Fruit fly (Drosophila melanogaster): ENCODE measurements around the gene Vps45.

Vps45 gene

dm6 chr3R:9533181-9534124 lies 30.3 kb upstream of the Vps45 start (continued):
- peak; percentile 95 for TF ChIP-seq Asciz (GFP tag; optimal IDR thresholded peaks at IDR 0.05)
- TF ChIP-seq Kr (GFP tag; optimal IDR thresholded peaks at IDR 0.05), result no peak
- TF ChIP-seq repo (GFP tag; optimal IDR thresholded peaks at IDR 0.05), result peak; percentile 82
- no peak for TF ChIP-seq pan (optimal IDR thresholded peaks at IDR 0.05)
- peak in 1 of 2 experiments; percentile 86 for TF ChIP-seq pan (GFP tag; optimal IDR thresholded peaks at IDR 0.05 in 1 of 2, IDR thresholded peaks at IDR 0.05 in 1 of 2)
- no peak; the same call in 1 of the 2 replicates for TF ChIP-seq CG13287 (GFP tag; IDR thresholded peaks at IDR 0.05; ENCODE audit: partially characterized antibody)
- TF ChIP-seq E2f2 (GFP tag; IDR thresholded peaks at IDR 0.05), result peak; percentile 73
- peak; percentile 83 for TF ChIP-seq sisA (GFP tag; IDR thresholded peaks at IDR 0.05)
- TF ChIP-seq sqz (GFP tag; optimal IDR thresholded peaks at IDR 0.05), result peak; percentile 91
- TF ChIP-seq ase (GFP tag; IDR thresholded peaks at IDR 0.05), result peak; percentile 79; the same call in 2 of the 3 replicates
- peak; percentile 87 for TF ChIP-seq CG1647 (GFP tag; optimal IDR thresholded peaks at IDR 0.05)
- peak; percentile 47 for TF ChIP-seq CG10959 (GFP tag; IDR thresholded peaks at IDR 0.05)
- TF ChIP-seq CG13424 (tag; optimal IDR thresholded peaks at IDR 0.05), result peak; percentile 97
- peak; percentile 74 for TF ChIP-seq CG14050 (GFP tag; IDR thresholded peaks at IDR 0.05)
- TF ChIP-seq D19A (tag; optimal IDR thresholded peaks at IDR 0.05), result peak; percentile 94
- peak; percentile 40; the same call in 1 of the 2 replicates for TF ChIP-seq bowl (GFP tag; IDR thresholded peaks at IDR 0.05)
- no peak for TF ChIP-seq ato (GFP tag; IDR thresholded peaks at IDR 0.05; ENCODE audit: partially characterized antibody)
- peak; percentile 74 for TF ChIP-seq Ets97D (GFP tag; optimal IDR thresholded peaks at IDR 0.05)
- peak; percentile 83 for TF ChIP-seq CG15514 (GFP tag; optimal IDR thresholded peaks at IDR 0.05)
- TF ChIP-seq wor (GFP tag; IDR thresholded peaks at IDR 0.05), result peak; percentile 90
- TF ChIP-seq CG7745 (tag; optimal IDR thresholded peaks at IDR 0.05), result no peak
- peak; percentile 93 for TF ChIP-seq maf-S (GFP tag; optimal IDR thresholded peaks at IDR 0.05)
- peak; percentile 28 for TF ChIP-seq CG15479 (GFP tag; optimal IDR thresholded peaks at IDR 0.05)
- peak; percentile 97 for TF ChIP-seq dysf (GFP tag; IDR thresholded peaks at IDR 0.05)
- TF ChIP-seq CG9932 (GFP tag; IDR thresholded peaks at IDR 0.05), result peak; percentile 89
- peak; percentile 87 for TF ChIP-seq CG17568 (GFP tag; optimal IDR thresholded peaks at IDR 0.05)
- peak; percentile 99 for TF ChIP-seq BtbVII (GFP tag; optimal IDR thresholded peaks at IDR 0.05)
- TF ChIP-seq nmo (GFP tag; optimal IDR thresholded peaks at IDR 0.05), result peak; percentile 98
- TF ChIP-seq CG14710 (tag; optimal IDR thresholded peaks at IDR 0.05), result peak; percentile 95
- TF ChIP-seq CG12942 (GFP tag; optimal IDR thresholded peaks at IDR 0.05), result peak; percentile 91
- peak; percentile 93 for TF ChIP-seq Dip3 (GFP tag; optimal IDR thresholded peaks at IDR 0.05)
- TF ChIP-seq yki (optimal IDR thresholded peaks at IDR 0.05), result peak; percentile 53
- TF ChIP-seq nerfin-2 (GFP tag; IDR thresholded peaks at IDR 0.05; ENCODE audit: partially characterized antibody), result 0 out of 2 replicates have a peak, but pooled peaks have one; percentile 34
- TF ChIP-seq fd96Cb (tag; optimal IDR thresholded peaks at IDR 0.05), result peak; percentile 94
- TF ChIP-seq CG7839 (tag; optimal IDR thresholded peaks at IDR 0.05), result peak; percentile 97
- TF ChIP-seq ara (GFP tag; IDR thresholded peaks at IDR 0.05), result peak; percentile 77
- peak; percentile 88 for TF ChIP-seq CG12744 (GFP tag; optimal IDR thresholded peaks at IDR 0.05)
- TF ChIP-seq CG6689 (GFP tag; IDR thresholded peaks at IDR 0.05), result peak; percentile 94
- no peak for TF ChIP-seq Opbp (GFP tag; IDR thresholded peaks at IDR 0.05; ENCODE audit: partially characterized antibody)
- peak; percentile 74 for TF ChIP-seq dm (GFP tag; optimal IDR thresholded peaks at IDR 0.05)
- peak; percentile 91 for TF ChIP-seq corto (GFP tag; optimal IDR thresholded peaks at IDR 0.05)
- peak; percentile 95 for TF ChIP-seq chinmo (GFP tag; IDR thresholded peaks at IDR 0.05; ENCODE audit: partially characterized antibody)
- peak; percentile 98 for TF ChIP-seq CG10543 (GFP tag; optimal IDR thresholded peaks at IDR 0.05)
- peak in 1 of 2 experiments; percentile 83 for TF ChIP-seq Dfd (GFP tag; optimal IDR thresholded peaks at IDR 0.05)
- TF ChIP-seq Eip74EF (GFP tag; optimal IDR thresholded peaks at IDR 0.05), result peak in 1 of 2 experiments; percentile 98
- TF ChIP-seq CG12155 (GFP tag; optimal IDR thresholded peaks at IDR 0.05), result peak; percentile 93
- TF ChIP-seq CG12219 (GFP tag; optimal IDR thresholded peaks at IDR 0.05), result peak; percentile 95

Measured in whole organism, embryonic.